Worm (Caenorhabditis elegans) whole organism, L4/young adult: ENCODE results near the gene T28A8.3.
A peak's percentile ranks its signal among the peaks of the same experiment; 100 is the strongest.

Source experiments
- W03F9.2 ChIP-seq: fragments of 150-350 bp; optimal IDR thresholded peaks from 2 replicates; lab custom pipeline; 2014; ENCODE audit warnings: missing biosample characterization, missing genetic modification characterization
- dao-5 ChIP-seq: sonication (generic microtip); optimal IDR thresholded peaks from 2 replicates; lab custom pipeline; 2016; ENCODE audit warnings: missing genotype, missing genetic modification characterization, moderate library complexity, missing compliant biosample characterization
- him-1 ChIP-seq: sonication (generic microtip); optimal IDR thresholded peaks from 2 replicates; lab custom pipeline; 2016; ENCODE audit warnings: missing genotype, missing genetic modification reagents, missing genetic modification characterization, missing compliant biosample characterization

Gene T28A8.3

DNA sequence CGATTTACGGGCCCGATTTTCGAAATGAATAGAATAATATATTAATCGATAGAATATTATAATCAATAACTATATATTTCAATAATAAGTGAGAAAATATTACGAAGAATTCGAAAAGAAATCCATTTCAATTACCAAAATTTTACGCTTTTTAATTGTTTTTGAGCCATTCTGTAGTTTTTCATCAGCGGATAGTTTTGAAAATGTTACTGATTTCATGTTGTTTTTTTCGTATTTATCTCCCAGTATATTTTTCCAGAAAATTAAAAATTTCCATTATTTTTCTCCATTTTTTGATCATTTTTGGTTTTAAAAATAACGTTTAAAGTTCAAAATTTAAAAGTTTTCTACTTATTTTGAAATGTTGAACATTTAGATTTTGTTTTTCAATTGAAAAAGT lies at the start of gene T28A8.3:
T28A8.3 (plus strand) TSS at position 301 of the 400 bp plus-strand sequence.
- no peak for TF ChIP-seq him-1 (tag; lab: Kevin White, UChicago)
- TF ChIP-seq dao-5 (tag; lab: Kevin White, UChicago), result no peak
- TF ChIP-seq W03F9.2 (tag; lab: Kevin White, UChicago), result no peak

DNA sequence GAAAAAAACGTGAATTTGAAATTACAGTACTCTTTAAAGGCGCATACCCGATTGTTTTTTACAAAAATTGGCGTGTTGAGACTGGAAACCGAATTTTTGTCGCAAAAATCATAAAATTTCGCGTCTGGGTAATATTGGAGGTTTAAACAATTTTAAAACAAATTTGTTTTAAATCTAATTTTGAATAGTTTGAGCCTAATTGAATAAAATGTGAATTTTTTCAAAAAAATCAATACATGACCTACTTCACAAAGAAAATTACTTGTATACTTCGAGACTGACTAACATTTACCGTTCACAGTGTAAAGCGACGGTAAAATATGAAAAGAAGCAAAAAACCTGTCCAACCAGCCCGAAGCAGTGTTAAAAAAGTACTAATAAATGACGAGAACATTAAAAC lies 48.5 kb upstream of the T28A8.3 start:
- TF ChIP-seq him-1 (tag; lab: Kevin White, UChicago) (no peak), W03F9.2 (tag; lab: Kevin White, UChicago) (no peak), dao-5 (tag; lab: Kevin White, UChicago) (no peak)

DNA sequence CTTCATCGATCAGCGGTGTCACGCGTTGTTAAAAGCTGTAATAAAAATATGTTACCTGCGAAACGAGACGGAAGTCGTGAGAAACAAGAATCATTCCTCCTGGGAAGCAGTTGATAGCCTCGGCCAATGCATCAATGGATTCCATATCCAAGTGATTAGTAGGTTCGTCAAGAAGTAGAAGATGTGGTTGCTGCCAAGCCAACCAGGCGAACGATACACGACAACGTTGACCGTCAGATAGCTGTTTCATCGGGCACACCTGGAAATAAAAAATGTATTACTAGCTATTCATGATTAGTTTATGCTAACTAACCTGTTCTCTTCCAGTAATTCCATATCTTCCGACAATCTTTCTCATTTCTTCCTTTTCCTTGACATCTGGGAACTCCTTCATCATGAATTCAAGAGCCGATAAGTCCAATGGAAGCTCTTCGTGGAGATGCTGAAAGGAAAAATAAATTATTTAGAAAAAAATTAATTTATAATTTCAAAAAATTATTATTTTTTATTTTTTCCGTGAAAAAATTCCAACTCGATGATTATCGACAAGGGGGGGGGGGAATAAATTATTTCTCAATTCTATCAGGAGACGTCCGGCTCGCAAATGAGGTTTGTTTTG lies 46.7 kb upstream of the T28A8.3 start, which contains the start of gene tag-164:
tag-164 (plus strand) TSS at position 569 of the 619 bp plus-strand sequence.
- TF ChIP-seq him-1 (tag; lab: Kevin White, UChicago) (no peak), W03F9.2 (tag; lab: Kevin White, UChicago) (no peak), dao-5 (tag; lab: Kevin White, UChicago) (no peak)

DNA sequence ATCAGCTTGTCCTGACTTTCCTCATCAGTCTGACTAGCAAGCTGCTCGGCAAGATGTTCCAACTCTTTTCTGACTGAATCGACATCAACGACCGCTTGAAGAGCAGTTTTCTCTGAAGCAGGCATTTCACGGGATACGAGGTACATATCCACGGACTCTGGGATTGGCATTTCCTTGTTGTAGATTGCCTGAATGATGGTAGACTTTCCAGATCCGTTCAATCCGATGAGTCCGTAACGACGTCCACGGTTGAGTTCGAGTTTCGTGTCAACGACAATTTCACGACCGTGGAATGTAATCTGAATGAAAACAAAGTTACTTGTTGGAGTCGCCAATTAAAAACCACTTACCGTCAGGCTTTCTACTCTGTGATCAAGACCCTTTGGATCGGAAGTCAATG lies 44.3 kb upstream of the T28A8.3 start:
- TF ChIP-seq dao-5 (tag; lab: Kevin White, UChicago) (no peak), W03F9.2 (tag; lab: Kevin White, UChicago) (no peak), him-1 (tag; lab: Kevin White, UChicago) (no peak)

DNA sequence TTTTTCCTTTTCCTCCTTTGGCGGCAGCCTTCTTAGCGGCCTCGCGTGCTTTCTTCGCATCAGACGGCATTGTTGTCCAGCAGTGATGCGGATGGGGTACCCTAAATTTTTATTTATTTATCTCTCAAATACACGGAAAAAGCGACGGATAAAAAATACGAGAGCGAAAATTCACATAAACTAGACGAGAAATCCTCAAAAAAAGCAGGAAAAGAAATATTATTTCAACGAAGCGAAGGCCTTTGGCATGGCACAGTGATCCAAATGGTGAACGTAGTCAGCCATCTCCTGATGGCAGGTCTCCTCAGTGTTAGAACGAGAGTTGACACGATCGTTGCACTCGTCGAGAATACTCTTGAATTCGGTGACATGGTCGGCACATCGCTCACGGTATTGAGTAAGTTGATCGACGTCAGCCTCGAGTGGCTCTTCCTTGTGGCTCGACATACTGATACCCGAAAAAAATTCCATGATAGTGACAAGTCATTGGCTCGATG lies 43.6 kb upstream of the T28A8.3 start, which contains the start of the genes abcf-2 and T27E9.2:
abcf-2 (minus strand) TSS at position 101 of the 497 bp plus-strand sequence.
T27E9.2 (minus strand) TSS at position 447 of the 497 bp plus-strand sequence.
- no peak for TF ChIP-seq him-1 (tag; lab: Kevin White, UChicago)
- TF ChIP-seq dao-5 (tag; lab: Kevin White, UChicago), result no peak
- TF ChIP-seq W03F9.2 (tag; lab: Kevin White, UChicago), result no peak

DNA sequence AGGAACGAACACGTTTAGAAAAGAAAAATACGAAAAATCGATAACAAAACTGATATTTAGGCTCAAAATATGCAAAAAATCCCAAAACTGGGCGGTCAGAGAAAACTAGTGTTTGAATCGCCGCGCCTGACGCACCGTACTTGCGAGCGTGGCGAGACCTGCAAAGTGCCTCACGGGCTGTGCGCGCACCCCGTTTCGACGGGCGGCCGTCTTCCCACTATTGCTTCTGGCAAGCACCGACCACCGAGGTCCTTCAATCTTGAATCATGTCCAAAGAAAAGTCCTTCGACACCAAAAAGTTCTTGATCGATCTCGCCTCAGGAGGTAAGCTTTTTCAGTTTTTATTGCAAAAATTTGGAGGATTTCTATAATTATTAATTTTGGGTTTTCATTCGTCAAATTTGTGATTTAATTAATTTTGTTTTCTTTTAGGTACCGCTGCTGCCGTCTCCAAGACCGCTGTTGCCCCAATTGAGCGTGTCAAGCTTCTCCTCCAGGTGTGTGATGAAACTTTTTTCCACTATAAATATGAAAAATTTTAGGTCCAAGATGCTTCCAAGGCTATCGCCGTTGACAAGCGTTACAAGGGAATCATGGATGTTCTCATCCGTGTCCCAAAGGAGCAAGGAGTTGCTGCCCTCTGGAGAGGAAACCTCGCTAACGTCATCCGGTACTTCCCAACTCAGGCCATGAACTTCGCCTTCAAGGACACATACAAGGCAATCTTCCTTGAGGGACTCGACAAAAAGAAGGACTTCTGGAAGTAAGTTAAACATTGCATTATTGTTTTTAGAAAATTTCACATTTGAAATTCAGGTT lies 42.6 kb upstream of the T28A8.3 start, which contains the start of gene ant-1.1:
ant-1.1 (plus strand) TSS at position 199 of the 819 bp plus-strand sequence.
- TF ChIP-seq him-1 (tag; lab: Kevin White, UChicago), result peak; percentile 38
- peak; percentile 88 for TF ChIP-seq W03F9.2 (tag; lab: Kevin White, UChicago)
- no peak for TF ChIP-seq dao-5 (tag; lab: Kevin White, UChicago)

DNA sequence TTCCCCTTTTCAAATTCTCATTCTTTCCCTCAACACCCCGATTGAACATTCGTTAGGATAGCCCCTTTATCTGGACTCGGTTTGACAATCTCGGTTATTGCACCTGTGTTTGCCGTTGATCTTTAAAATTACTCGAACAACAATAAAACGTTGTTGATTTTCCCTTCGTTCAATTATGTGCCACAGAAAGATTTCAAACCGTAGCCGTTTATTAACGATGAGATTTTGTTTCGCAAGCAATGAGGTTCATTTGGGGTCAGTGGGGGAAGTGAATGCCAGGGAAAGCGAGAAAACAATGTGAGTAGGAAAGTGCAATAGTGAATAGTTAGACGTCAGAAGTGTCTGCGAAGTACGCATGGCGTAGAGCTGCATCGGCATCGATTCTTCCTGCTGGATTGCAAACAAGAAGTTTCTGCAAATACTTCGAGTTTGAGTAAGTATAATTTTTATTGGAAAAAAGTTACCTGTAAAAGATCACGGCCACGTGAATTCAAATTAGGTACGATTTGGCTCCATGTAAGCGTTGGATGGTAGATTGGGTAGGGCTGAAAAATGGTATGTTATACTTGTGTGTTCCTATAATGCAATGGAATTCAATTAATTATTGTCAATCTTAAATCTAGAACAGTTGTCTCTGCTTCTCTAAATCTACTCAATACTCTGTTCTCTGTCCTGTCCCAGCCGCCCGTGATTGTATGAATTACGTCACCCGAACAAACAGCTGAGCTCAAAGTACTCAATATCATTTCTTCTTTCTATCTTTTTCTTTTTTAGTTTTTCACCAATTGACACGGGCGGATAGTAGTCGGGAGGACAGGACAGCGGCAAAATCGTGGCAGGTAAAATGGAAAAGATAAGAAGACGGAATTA lies 41.1 kb upstream of the T28A8.3 start, which contains the start of gene kel-3:
kel-3 (plus strand) TSS at position 328 of the 870 bp plus-strand sequence.
- TF ChIP-seq dao-5 (tag; lab: Kevin White, UChicago) (peak; percentile 75), W03F9.2 (tag; lab: Kevin White, UChicago) (peak; percentile 40), him-1 (tag; lab: Kevin White, UChicago) (peak; percentile 41)

DNA sequence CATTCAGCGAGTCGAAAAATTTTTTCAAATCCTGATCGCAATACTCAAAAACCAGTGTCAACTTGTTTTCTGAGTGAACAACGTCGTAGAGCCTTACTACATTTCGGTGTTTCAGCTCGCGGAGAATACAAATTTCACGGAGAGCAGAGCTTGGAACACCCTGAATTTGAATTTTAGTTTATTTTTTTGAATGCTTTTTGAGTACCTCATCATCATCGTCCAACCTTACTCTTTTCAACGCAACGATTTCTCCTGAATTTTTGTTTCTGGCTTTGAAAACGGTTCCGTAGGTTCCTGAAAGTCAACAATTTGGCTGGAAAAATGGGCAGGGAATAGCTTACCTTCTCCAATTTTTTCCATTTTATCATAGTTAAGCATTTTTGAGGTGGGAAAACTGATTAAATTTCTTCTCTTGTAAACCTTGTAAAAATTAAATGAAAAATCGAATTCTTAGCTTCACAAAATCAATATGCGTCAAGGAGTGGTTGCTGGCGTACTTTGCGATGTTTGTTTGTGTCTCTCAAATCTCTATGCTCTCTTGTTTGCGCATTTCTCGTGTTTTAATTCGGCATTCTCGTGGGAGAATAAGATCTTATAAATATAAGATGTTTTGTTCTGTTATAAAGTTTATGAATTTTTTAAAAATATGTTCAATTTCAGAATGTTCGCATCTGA lies 39.8 kb upstream of the T28A8.3 start, which contains the start of gene cdk-5:
cdk-5 (minus strand) TSS at position 425 of the 675 bp plus-strand sequence.
- no peak for TF ChIP-seq dao-5 (tag; lab: Kevin White, UChicago)
- peak; percentile 6 for TF ChIP-seq him-1 (tag; lab: Kevin White, UChicago)
- TF ChIP-seq W03F9.2 (tag; lab: Kevin White, UChicago), result peak; percentile 87

DNA sequence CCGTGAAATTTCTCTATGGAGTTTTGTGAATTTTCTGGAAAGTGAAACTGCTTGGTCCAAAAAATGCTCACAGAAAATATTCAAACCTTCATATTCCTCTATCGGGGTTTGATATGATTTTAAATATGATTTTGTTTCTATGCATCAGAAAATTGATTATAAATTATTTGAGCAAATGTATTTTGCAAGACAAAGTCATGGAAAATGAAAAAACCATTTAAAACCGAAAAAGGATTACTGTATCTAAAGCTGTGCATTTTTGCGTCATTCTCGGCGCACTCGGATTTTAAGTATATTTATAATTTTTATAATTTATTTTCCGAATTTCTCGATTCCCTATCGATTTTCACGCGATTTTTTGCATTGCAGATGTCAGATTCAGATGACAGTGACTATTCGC lies 34.3 kb upstream of the T28A8.3 start, which contains the start of gene pssy-2:
pssy-2 (plus strand) TSS at position 301 of the 400 bp plus-strand sequence.
- TF ChIP-seq him-1 (tag; lab: Kevin White, UChicago), result no peak
- TF ChIP-seq W03F9.2 (tag; lab: Kevin White, UChicago), result no peak
- TF ChIP-seq dao-5 (tag; lab: Kevin White, UChicago), result no peak

DNA sequence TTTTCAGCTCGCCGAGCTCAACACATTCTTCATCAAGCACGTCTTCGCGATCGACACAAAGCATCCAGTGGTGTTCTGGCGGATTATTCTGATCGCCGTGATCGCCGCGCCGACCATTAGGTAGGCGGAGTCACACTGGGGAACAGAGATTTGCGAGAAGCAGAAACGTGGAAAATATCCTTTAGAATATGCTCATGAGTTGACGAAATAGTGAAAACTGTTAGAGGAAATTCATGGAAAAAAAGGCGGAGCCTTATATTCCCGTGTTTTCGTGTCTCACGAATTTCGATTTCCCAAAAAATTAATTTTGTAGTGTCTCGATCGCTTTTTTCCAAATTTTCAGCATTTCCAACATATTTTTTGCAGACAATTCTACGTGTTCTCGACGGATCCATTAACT lies 31.3 kb upstream of the T28A8.3 start:
- no peak for TF ChIP-seq W03F9.2 (tag; lab: Kevin White, UChicago)

DNA sequence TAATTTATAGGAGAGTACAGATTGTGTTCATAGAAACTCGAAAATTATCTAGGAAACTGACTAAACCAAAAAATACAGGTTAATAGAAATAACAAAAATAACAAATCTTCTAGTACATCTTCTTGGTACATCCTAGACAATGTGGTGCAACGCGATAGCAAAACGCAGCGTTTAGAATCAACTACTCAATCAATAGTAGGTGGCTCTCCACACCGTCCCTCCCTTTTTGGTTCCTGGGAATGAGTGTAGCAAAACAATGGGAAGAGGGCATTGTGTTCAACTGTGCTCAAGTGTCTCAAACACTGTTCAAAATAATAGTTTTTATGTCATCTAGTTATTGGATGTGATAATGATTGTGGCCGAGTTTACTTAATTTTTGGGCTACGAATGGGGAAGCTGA lies 29.1 kb upstream of the T28A8.3 start, which contains the start of gene T27E9.6:
T27E9.6 (minus strand) TSS at position 101 of the 400 bp plus-strand sequence.
- TF ChIP-seq dao-5 (tag; lab: Kevin White, UChicago) (no peak), him-1 (tag; lab: Kevin White, UChicago) (no peak), W03F9.2 (tag; lab: Kevin White, UChicago) (no peak)
